Worm (Caenorhabditis elegans) whole organism, midembryonic: ENCODE data around the gene fbxc-54.

Experiments
- T22C8.4 ChIP-seq: fragments of 200-800 bp; sonication (Bioruptor generic); IDR thresholded peaks from 2 replicates; pipeline ENCODE4 v1.3.6; 2022; ENCODE audit warnings: missing genetic modification characterization, missing compliant biosample characterization
- cog-1 ChIP-seq: sonication (generic microtip); optimal IDR thresholded peaks from 2 replicates; lab custom pipeline; 2016; ENCODE audit warnings: missing genetic modification characterization, missing compliant biosample characterization
- flt-1 ChIP-seq: fragments of 200-800 bp; sonication (Bioruptor generic); IDR thresholded peaks from 2 replicates; pipeline ENCODE4 v1.3.6; 2022; ENCODE audit warnings: missing genetic modification characterization, missing compliant biosample characterization
- klf-2 ChIP-seq: fragments of 200-800 bp; sonication (Bioruptor generic); conservative IDR thresholded peaks from 2 replicates; pipeline ENCODE4 v1.3.6; 2022; ENCODE audit warnings: missing genetic modification reagents, missing genetic modification characterization, missing compliant biosample characterization
- med-1 ChIP-seq: sonication (generic microtip); optimal IDR thresholded peaks from 2 replicates; lab custom pipeline; 2017; ENCODE audit warnings: missing genetic modification characterization, mild to moderate bottlenecking, missing compliant biosample characterization, antibody characterized with exemption, missing genetic modification reagents; ENCODE audit not compliant: insufficient read depth
- ref-1 ChIP-seq: fragments of 200-800 bp; sonication (Bioruptor generic); conservative IDR thresholded peaks from 2 replicates; pipeline ENCODE4 v1.3.6; 2022; ENCODE audit warnings: missing genetic modification reagents, missing genetic modification characterization, missing compliant biosample characterization
- tab-1 ChIP-seq: fragments of 200-800 bp; sonication (Bioruptor generic); IDR thresholded peaks from 2 replicates; pipeline ENCODE4 v1.3.6; 2022; ENCODE audit warnings: missing genetic modification characterization, missing compliant biosample characterization
- ztf-23 ChIP-seq: fragments of 200-800 bp; sonication (Bioruptor generic); IDR thresholded peaks from 2 replicates; pipeline ENCODE4 v1.3.6; 2022; ENCODE audit warnings: missing genetic modification reagents, missing genetic modification characterization, missing compliant biosample characterization
- ztf-29 ChIP-seq: fragments of 200-800 bp; sonication (Bioruptor generic); IDR thresholded peaks from 2 replicates; pipeline ENCODE4 v1.3.6; 2022; ENCODE audit warnings: missing genetic modification reagents, missing genetic modification characterization, missing compliant biosample characterization

DNA sequence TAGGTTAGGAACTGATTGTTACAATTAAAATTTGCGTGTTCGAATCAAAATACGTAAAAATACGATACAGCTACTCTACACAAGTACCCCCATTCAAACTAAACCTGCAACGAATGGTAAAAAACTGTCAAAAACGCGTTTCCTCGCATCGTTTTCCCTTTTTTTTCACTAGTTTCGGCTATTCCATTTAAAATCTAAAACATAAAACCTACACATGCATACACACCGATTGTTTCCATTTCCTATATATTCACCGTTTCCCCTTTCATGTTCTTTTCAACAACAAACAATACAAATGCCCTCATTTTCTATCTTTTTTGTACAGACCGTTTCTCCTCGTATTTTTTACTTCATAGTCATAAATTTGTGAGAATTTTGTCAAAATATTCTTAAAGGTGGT, 37.2 kb downstream of the fbxc-54 start:
- TF ChIP-seq tab-1 (GFP tag; lab: Robert Waterston, UW) (no peak), klf-2 (GFP tag; lab: Robert Waterston, UW) (no peak), ztf-23 (no peak), cog-1 (tag; lab: Kevin White, UChicago) (no peak), flt-1 (GFP tag; lab: Robert Waterston, UW) (no peak), ref-1 (GFP tag; lab: Robert Waterston, UW) (no peak), ztf-29 (GFP tag; lab: Robert Waterston, UW) (no peak), T22C8.4 (GFP tag; lab: Robert Waterston, UW) (no peak), med-1 (GFP tag; lab: Kevin White, UChicago) (no peak)
